Worm (Caenorhabditis elegans): ENCODE measurements around the gene clec-208.

Gene clec-208

ce11 chrV:2066780-2067179, 31.0 kb upstream of the clec-208 start, which contains the start of gene nhr-86:
Gene nhr-86 (minus strand): TSS chrV:2066850.
- TF ChIP-seq fos-1 (tag; optimal IDR thresholded peaks at IDR 0.05) (peak; percentile 30), crh-2 (tag; optimal IDR thresholded peaks at IDR 0.05) (peak; percentile 8), gmeb-1 (tag; optimal IDR thresholded peaks at IDR 0.05) (peak; percentile 2), ama-1 (optimal IDR thresholded peaks at IDR 0.05) (peak; percentile 5), elt-3 (tag; optimal IDR thresholded peaks at IDR 0.05) (no peak), nhr-21 (tag; optimal IDR thresholded peaks at IDR 0.05) (no peak), nhr-129 (tag; optimal IDR thresholded peaks at IDR 0.05) (peak; percentile 28)

ce11 chrV:2067419-2067818, 30.3 kb upstream of the clec-208 start:
- TF ChIP-seq lsy-2 (tag; optimal IDR thresholded peaks at IDR 0.05): peak in 1 of 2 experiments; percentile 1
- TF ChIP-seq nhr-23 (tag; optimal IDR thresholded peaks at IDR 0.05): no peak

- TF ChIP-seq lin-39 (tag; optimal IDR thresholded peaks at IDR 0.05) (no peak), unc-62 (GFP tag; optimal IDR thresholded peaks at IDR 0.05) (no peak), unc-39 (tag; optimal IDR thresholded peaks at IDR 0.05) (no peak), alr-1 (tag; optimal IDR thresholded peaks at IDR 0.05) (no peak), snpc-4 (tag; optimal IDR thresholded peaks at IDR 0.05) (no peak), blmp-1 (tag; optimal IDR thresholded peaks at IDR 0.05; ENCODE audit: insufficient read depth) (peak; percentile 2), ama-1 (optimal IDR thresholded peaks at IDR 0.05) (no peak), skn-1 (tag; optimal IDR thresholded peaks at IDR 0.05) (no peak), mbf-1 (tag; optimal IDR thresholded peaks at IDR 0.05) (no peak), crh-2 (tag; optimal IDR thresholded peaks at IDR 0.05) (peak; percentile 83), Y55F3AM.14 (GFP tag; optimal IDR thresholded peaks at IDR 0.05) (no peak), mdl-1 (tag; optimal IDR thresholded peaks at IDR 0.05) (peak in 1 of 2 experiments; percentile 53), elt-3 (tag; optimal IDR thresholded peaks at IDR 0.05) (no peak), nhr-77 (tag; optimal IDR thresholded peaks at IDR 0.05) (no peak), nhr-11 (tag; optimal IDR thresholded peaks at IDR 0.05) (no peak), unc-55 (GFP tag; optimal IDR thresholded peaks at IDR 0.05) (no peak), nhr-25 (tag; optimal IDR thresholded peaks at IDR 0.05) (peak; percentile 87), nhr-237 (tag; optimal IDR thresholded peaks at IDR 0.05) (no peak), sma-9 (GFP tag; optimal IDR thresholded peaks at IDR 0.05) (peak; percentile 49), sma-9 (tag; optimal IDR thresholded peaks at IDR 0.05) (no peak), F13H6.1 (tag; optimal IDR thresholded peaks at IDR 0.05) (peak; percentile 25), gmeb-1 (tag; optimal IDR thresholded peaks at IDR 0.05) (peak; percentile 26), ceh-82 (tag; optimal IDR thresholded peaks at IDR 0.05) (no peak), lin-11 (tag; optimal IDR thresholded peaks at IDR 0.05) (no peak), mab-5 (tag; optimal IDR thresholded peaks at IDR 0.05) (no peak), egl-27 (tag; optimal IDR thresholded peaks at IDR 0.05) (peak; percentile 20), sem-4 (tag; optimal IDR thresholded peaks at IDR 0.05) (peak; percentile 1), nhr-12 (tag; optimal IDR thresholded peaks at IDR 0.05) (no peak), lsy-2 (tag; optimal IDR thresholded peaks at IDR 0.05) (peak in 1 of 2 experiments; percentile 59), nhr-21 (tag; optimal IDR thresholded peaks at IDR 0.05) (no peak), ztf-1 (GFP tag; conservative IDR thresholded peaks at IDR 0.05) (no peak), ztf-4 (tag; optimal IDR thresholded peaks at IDR 0.05) (peak; percentile 64), peb-1 (tag; optimal IDR thresholded peaks at IDR 0.05) (no peak), nhr-6 (tag; optimal IDR thresholded peaks at IDR 0.05) (no peak), nhr-10 (tag; optimal IDR thresholded peaks at IDR 0.05) (no peak), R02D3.7 (tag; optimal IDR thresholded peaks at IDR 0.05) (no peak), ztf-11 (tag; optimal IDR thresholded peaks at IDR 0.05) (no peak), elt-1 (tag; optimal IDR thresholded peaks at IDR 0.05) (no peak), ZK546.5 (tag; optimal IDR thresholded peaks at IDR 0.05) (no peak), ceh-16 (tag; optimal IDR thresholded peaks at IDR 0.05) (no peak), zag-1 (tag; optimal IDR thresholded peaks at IDR 0.05) (no peak), dmd-4 (tag; optimal IDR thresholded peaks at IDR 0.05) (no peak), aly-2 (tag; optimal IDR thresholded peaks at IDR 0.05) (no peak), sma-3 (GFP tag; optimal IDR thresholded peaks at IDR 0.05) (peak; percentile 72), nhr-23 (tag; optimal IDR thresholded peaks at IDR 0.05) (no peak), C34F6.9 (tag; optimal IDR thresholded peaks at IDR 0.05) (peak; percentile 88), nhr-129 (tag; optimal IDR thresholded peaks at IDR 0.05) (peak; percentile 79), fos-1 (tag; optimal IDR thresholded peaks at IDR 0.05) (peak; percentile 34), lin-13 (GFP tag; optimal IDR thresholded peaks at IDR 0.05) (no peak)
These were observed 29.7 kb upstream of the clec-208 start, which contains the start of gene lbp-9 for ce11 chrV:2067985-2068499. Gene lbp-9 (plus strand): TSS chrV:2068449.

All from whole organism, L2 larva.